Worm (Caenorhabditis elegans) whole organism, midembryonic: Measurements from ENCODE around the gene snb-5.

ENCODE experiments used
- T22C8.4 ChIP-seq: fragments of 200-800 bp; sonication (Bioruptor generic); IDR thresholded peaks from 2 replicates; pipeline ENCODE4 v1.3.6; 2022; ENCODE audit warnings: missing genetic modification characterization, missing compliant biosample characterization
- flt-1 ChIP-seq: fragments of 200-800 bp; sonication (Bioruptor generic); IDR thresholded peaks from 2 replicates; pipeline ENCODE4 v1.3.6; 2022; ENCODE audit warnings: missing genetic modification characterization, missing compliant biosample characterization
- klf-2 ChIP-seq: fragments of 200-800 bp; sonication (Bioruptor generic); conservative IDR thresholded peaks from 2 replicates; pipeline ENCODE4 v1.3.6; 2022; ENCODE audit warnings: missing genetic modification reagents, missing genetic modification characterization, missing compliant biosample characterization
- med-1 ChIP-seq: sonication (generic microtip); optimal IDR thresholded peaks from 2 replicates; lab custom pipeline; 2017; ENCODE audit warnings: missing genetic modification characterization, mild to moderate bottlenecking, missing compliant biosample characterization, antibody characterized with exemption, missing genetic modification reagents; ENCODE audit not compliant: insufficient read depth
- ref-1 ChIP-seq: fragments of 200-800 bp; sonication (Bioruptor generic); conservative IDR thresholded peaks from 2 replicates; pipeline ENCODE4 v1.3.6; 2022; ENCODE audit warnings: missing genetic modification reagents, missing genetic modification characterization, missing compliant biosample characterization
- ztf-23 ChIP-seq: fragments of 200-800 bp; sonication (Bioruptor generic); IDR thresholded peaks from 2 replicates; pipeline ENCODE4 v1.3.6; 2022; ENCODE audit warnings: missing genetic modification reagents, missing genetic modification characterization, missing compliant biosample characterization
- ztf-29 ChIP-seq: fragments of 200-800 bp; sonication (Bioruptor generic); IDR thresholded peaks from 2 replicates; pipeline ENCODE4 v1.3.6; 2022; ENCODE audit warnings: missing genetic modification reagents, missing genetic modification characterization, missing compliant biosample characterization

DNA sequence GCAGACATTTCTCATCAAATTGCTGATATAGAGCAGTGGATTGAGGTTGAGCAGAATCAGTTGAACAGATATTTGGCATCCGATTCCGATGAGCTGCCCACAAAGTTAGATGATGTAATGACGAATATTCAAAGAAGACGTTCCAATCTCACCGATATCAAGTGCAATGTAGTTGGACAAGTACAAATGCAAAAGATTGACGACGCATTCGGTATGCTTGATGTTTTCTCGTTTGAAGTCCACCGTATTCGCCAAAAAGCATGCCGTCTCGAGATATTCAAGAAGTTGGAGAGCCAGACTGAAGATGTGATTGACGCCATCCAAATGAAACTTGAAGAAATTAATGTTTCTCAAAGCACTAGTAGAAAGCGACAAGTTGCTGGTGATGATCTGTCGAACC lies 17.7 kb upstream of the snb-5 start:
- TF ChIP-seq flt-1 (GFP tag; lab: Robert Waterston, UW) (no peak), klf-2 (no peak), ztf-23 (GFP tag; lab: Robert Waterston, UW) (no peak), ref-1 (GFP tag; lab: Robert Waterston, UW) (no peak), ztf-29 (GFP tag; lab: Robert Waterston, UW) (no peak), T22C8.4 (GFP tag; lab: Robert Waterston, UW) (no peak), med-1 (no peak)
